Fruit fly (Drosophila melanogaster): ENCODE results near the gene Oatp33Ea.

Oatp33Ea gene

dm6 chr2L:12464065-12464464 lies 18.3 kb upstream of the Oatp33Ea start (continued):
- TF ChIP-seq CG17361 (GFP tag; IDR thresholded peaks at IDR 0.05): no peak
- peak; percentile 33 for TF ChIP-seq CG2678 (tag; optimal IDR thresholded peaks at IDR 0.05)
- no peak for TF ChIP-seq CG7987 (GFP tag; optimal IDR thresholded peaks at IDR 0.05)
- TF ChIP-seq CG6175 (GFP tag; IDR thresholded peaks at IDR 0.05): 0 out of 3 replicates have a peak, but pooled peaks have one; percentile 18
- peak; percentile 90 for TF ChIP-seq Med (GFP tag)
- TF ChIP-seq Atf6 (GFP tag; IDR thresholded peaks at IDR 0.05): peak; percentile 26; the same call in 1 of the 2 replicates
- TF ChIP-seq Pdp1 (GFP tag; optimal IDR thresholded peaks at IDR 0.05): peak in 1 of 2 experiments; percentile 1
- TF ChIP-seq YL-1 (GFP tag; optimal IDR thresholded peaks at IDR 0.05): no peak
- TF ChIP-seq CG12071 (GFP tag; optimal IDR thresholded peaks at IDR 0.05): peak; percentile 30
- peak; percentile 55; the same call in 1 of the 3 replicates for TF ChIP-seq CG2889 (GFP tag; IDR thresholded peaks at IDR 0.05)
- peak; percentile 41; the same call in 1 of the 2 replicates for TF ChIP-seq Rfx (GFP tag; IDR thresholded peaks at IDR 0.05)
- TF ChIP-seq ftz-f1 (GFP tag; optimal IDR thresholded peaks at IDR 0.05): no peak

dm6 chr2L:12463037-12463436 lies 17.3 kb upstream of the Oatp33Ea start:
- no peak for TF ChIP-seq Doc2 (GFP tag; IDR thresholded peaks at IDR 0.05)
- TF ChIP-seq az2 (GFP tag; optimal IDR thresholded peaks at IDR 0.05): peak; percentile 18
- TF ChIP-seq CG8290 (GFP tag; optimal IDR thresholded peaks at IDR 0.05): no peak
- TF ChIP-seq CG8290 (tag; optimal IDR thresholded peaks at IDR 0.05): peak in 1 of 2 experiments; percentile 47
- TF ChIP-seq Dbx (GFP tag; IDR thresholded peaks at IDR 0.05): no peak
- no peak for TF ChIP-seq slp2 (GFP tag; optimal IDR thresholded peaks at IDR 0.05)
- TF ChIP-seq tap (tag; optimal IDR thresholded peaks at IDR 0.05): peak; percentile 22
- TF ChIP-seq Eip74EF (GFP tag; optimal IDR thresholded peaks at IDR 0.05): peak in 1 of 2 experiments; percentile 40
- TF ChIP-seq CG11398 (GFP tag; optimal IDR thresholded peaks at IDR 0.05): peak; percentile 5
- TF ChIP-seq CG14965 (GFP tag; optimal IDR thresholded peaks at IDR 0.05; ENCODE audit: borderline replicate concordance): no peak
- TF ChIP-seq B-H2 (GFP tag; optimal IDR thresholded peaks at IDR 0.05): peak; percentile 1
- TF ChIP-seq CG3407 (GFP tag; optimal IDR thresholded peaks at IDR 0.05): peak; percentile 4
- peak; percentile 31 for TF ChIP-seq CG13424 (tag; optimal IDR thresholded peaks at IDR 0.05)
- TF ChIP-seq fd64A (GFP tag; optimal IDR thresholded peaks at IDR 0.05): peak; percentile 63
- no peak for TF ChIP-seq nerfin-2 (GFP tag; IDR thresholded peaks at IDR 0.05; ENCODE audit: partially characterized antibody)
- peak; percentile 48 for TF ChIP-seq bab2 (GFP tag; optimal IDR thresholded peaks at IDR 0.05)
- no peak for TF ChIP-seq repo (GFP tag; optimal IDR thresholded peaks at IDR 0.05)
- TF ChIP-seq Deaf1 (tag; optimal IDR thresholded peaks at IDR 0.05): no peak
- TF ChIP-seq CrebB (tag; optimal IDR thresholded peaks at IDR 0.05): peak; percentile 8
- TF ChIP-seq bcd (GFP tag; optimal IDR thresholded peaks at IDR 0.05): no peak
- TF ChIP-seq wek (GFP tag; optimal IDR thresholded peaks at IDR 0.05): peak; percentile 69
- TF ChIP-seq CG1024 (GFP tag; IDR thresholded peaks at IDR 0.05): 0 out of 2 replicates have a peak, but pooled peaks have one; percentile 3
- TF ChIP-seq CG3281 (GFP tag; optimal IDR thresholded peaks at IDR 0.05): peak; percentile 31
- peak; percentile 66 for TF ChIP-seq CG1233 (GFP tag; optimal IDR thresholded peaks at IDR 0.05)
- peak; percentile 6 for TF ChIP-seq CG6854 (GFP tag; optimal IDR thresholded peaks at IDR 0.05)
- peak; percentile 6 for TF ChIP-seq CG8281 (tag; optimal IDR thresholded peaks at IDR 0.05)
- TF ChIP-seq CG10543 (GFP tag; optimal IDR thresholded peaks at IDR 0.05): peak; percentile 67
- TF ChIP-seq CG6813 (GFP tag; optimal IDR thresholded peaks at IDR 0.05): peak; percentile 33
- no peak for TF ChIP-seq TFAM (GFP tag; optimal IDR thresholded peaks at IDR 0.05)
- TF ChIP-seq Fer1 (GFP tag; optimal IDR thresholded peaks at IDR 0.05): peak; percentile 66
- TF ChIP-seq CG9932 (GFP tag; IDR thresholded peaks at IDR 0.05): 0 out of 2 replicates have a peak, but pooled peaks have one; percentile 32
- TF ChIP-seq CG6683 (GFP tag; optimal IDR thresholded peaks at IDR 0.05): peak; percentile 3
- 0 out of 4 replicates have a peak, but pooled peaks have one; percentile 68 for TF ChIP-seq chinmo (GFP tag; IDR thresholded peaks at IDR 0.05; ENCODE audit: partially characterized antibody)
- TF ChIP-seq Meics (GFP tag; optimal IDR thresholded peaks at IDR 0.05): peak; percentile 20
- no peak for TF ChIP-seq lilli (GFP tag; optimal IDR thresholded peaks at IDR 0.05)
- TF ChIP-seq CG2678 (tag; optimal IDR thresholded peaks at IDR 0.05): peak; percentile 58
- TF ChIP-seq crol (GFP tag; IDR thresholded peaks at IDR 0.05): peak; percentile 57; the same call in 1 of the 2 replicates
- TF ChIP-seq org-1 (GFP tag; optimal IDR thresholded peaks at IDR 0.05): peak; percentile 10
